Fruit fly (Drosophila melanogaster): Measurements from ENCODE around the gene mRpS34.

DNA sequence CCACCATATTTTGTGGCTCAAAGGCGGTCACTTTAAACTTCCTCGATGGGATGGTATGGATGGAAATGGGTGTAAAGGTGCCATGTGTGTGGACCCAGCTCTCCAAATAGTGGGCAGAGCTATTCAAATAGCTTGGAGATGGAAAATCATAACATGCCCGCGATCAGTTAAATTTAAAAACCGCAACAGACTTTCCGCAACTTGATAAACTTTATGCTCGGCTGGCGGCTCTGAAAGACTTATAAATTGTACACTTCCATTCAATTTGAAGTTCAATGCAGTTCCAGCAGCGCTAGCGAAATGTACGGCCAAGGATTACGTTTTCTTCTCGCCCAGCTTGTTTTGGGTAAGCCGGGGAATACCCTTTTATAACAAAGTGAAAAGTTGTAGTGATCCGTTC, 1.9 kb upstream of the mRpS34 start, which contains the start of gene CG33257:
- TF ChIP-seq Hr83 (GFP tag; optimal IDR thresholded peaks at IDR 0.05; ENCODE audit: poor library complexity, severe bottlenecking), result no peak
- no peak for TF ChIP-seq Myc (optimal IDR thresholded peaks at IDR 0.05)
- no peak for TF ChIP-seq h (GFP tag; optimal IDR thresholded peaks at IDR 0.05)
- no peak for TF ChIP-seq fru (GFP tag; optimal IDR thresholded peaks at IDR 0.05)

Data from whole organism, wandering third instar larva.